Fruit fly (Drosophila melanogaster): ENCODE measurements around the gene CG6310.

CG6310 gene

DNA sequence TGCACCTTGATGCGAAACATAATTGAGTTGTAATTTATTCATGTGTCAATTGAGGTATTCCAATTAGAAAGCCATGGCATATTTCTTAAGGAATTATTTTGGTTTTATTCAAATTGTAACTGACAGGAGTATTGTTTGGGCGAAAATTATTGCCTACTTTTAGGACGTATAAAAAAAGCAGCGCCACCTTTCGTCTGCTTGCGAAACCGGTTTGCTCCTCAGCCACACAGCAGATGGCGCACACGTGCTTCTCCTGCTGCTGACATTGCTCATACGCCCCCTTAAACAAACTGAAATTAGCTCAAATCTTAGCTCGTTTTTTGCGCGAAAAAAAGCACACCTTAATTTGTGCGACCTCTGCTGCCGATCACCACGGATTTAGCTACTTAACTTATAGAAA is 21.8 kb downstream of the CG6310 start (continued):
- peak; percentile 59 for TF ChIP-seq dmrt11E (tag; optimal IDR thresholded peaks at IDR 0.05)
- TF ChIP-seq CG7556 (GFP tag; optimal IDR thresholded peaks at IDR 0.05), result no peak
- peak; percentile 82 for TF ChIP-seq CG1603 (tag; optimal IDR thresholded peaks at IDR 0.05)
- peak; percentile 55; the same call in 1 of the 2 replicates for TF ChIP-seq CG13287 (GFP tag; IDR thresholded peaks at IDR 0.05; ENCODE audit: partially characterized antibody)
- TF ChIP-seq Dp (GFP tag; optimal IDR thresholded peaks at IDR 0.05), result peak; percentile 17
- TF ChIP-seq Hand (GFP tag; optimal IDR thresholded peaks at IDR 0.05), result no peak
- TF ChIP-seq Spps (tag; optimal IDR thresholded peaks at IDR 0.05), result peak; percentile 6
- TF ChIP-seq bigmax (GFP tag; optimal IDR thresholded peaks at IDR 0.05), result no peak
- TF ChIP-seq kay (GFP tag; optimal IDR thresholded peaks at IDR 0.05), result peak; percentile 49
- peak; percentile 66; the same call in 1 of the 2 replicates for TF ChIP-seq CG14014 (GFP tag; IDR thresholded peaks at IDR 0.05)
- no peak for TF ChIP-seq hb (GFP tag; IDR thresholded peaks at IDR 0.05; ENCODE audit: partially characterized antibody)
- peak; percentile 69 for TF ChIP-seq CG3065 (GFP tag; optimal IDR thresholded peaks at IDR 0.05)
- TF ChIP-seq ash1 (GFP tag; optimal IDR thresholded peaks at IDR 0.05), result peak; percentile 24
- TF ChIP-seq insv (GFP tag; optimal IDR thresholded peaks at IDR 0.05), result peak; percentile 8 to 91
- no peak for TF ChIP-seq Kr (GFP tag; optimal IDR thresholded peaks at IDR 0.05)
- TF ChIP-seq Trl (optimal IDR thresholded peaks at IDR 0.05), result no peak
- peak; percentile 82 for TF ChIP-seq Trl (GFP tag; optimal IDR thresholded peaks at IDR 0.05)
- TF ChIP-seq CG4328 (GFP tag; optimal IDR thresholded peaks at IDR 0.05), result peak; percentile 66
- TF ChIP-seq CG8944 (GFP tag; optimal IDR thresholded peaks at IDR 0.05), result peak; percentile 86
- TF ChIP-seq vvl (GFP tag; IDR thresholded peaks at IDR 0.05), result peak; percentile 87
- peak; percentile 79 for TF ChIP-seq NfI (GFP tag; optimal IDR thresholded peaks at IDR 0.05)
- TF ChIP-seq CG10979 (tag; optimal IDR thresholded peaks at IDR 0.05), result peak; percentile 89
- peak; percentile 57 for TF ChIP-seq CG10267 (tag; optimal IDR thresholded peaks at IDR 0.05)
- TF ChIP-seq Drgx (GFP tag; IDR thresholded peaks at IDR 0.05), result peak; percentile 40; the same call in 1 of the 2 replicates
- TF ChIP-seq Optix (GFP tag; IDR thresholded peaks at IDR 0.05), result peak; percentile 74
- no peak; the same call in 1 of the 2 replicates for TF ChIP-seq CG4404 (GFP tag; IDR thresholded peaks at IDR 0.05)
- no peak for TF ChIP-seq vnd (GFP tag; IDR thresholded peaks at IDR 0.05; ENCODE audit: partially characterized antibody)
- peak; percentile 17 for TF ChIP-seq pfk (GFP tag; optimal IDR thresholded peaks at IDR 0.05)
- TF ChIP-seq odd (GFP tag; optimal IDR thresholded peaks at IDR 0.05), result peak; percentile 52
- peak; percentile 54 for TF ChIP-seq CG10462 (GFP tag; optimal IDR thresholded peaks at IDR 0.05)
- no peak for TF ChIP-seq Abd-B (GFP tag; optimal IDR thresholded peaks at IDR 0.05)
- TF ChIP-seq salm (tag; optimal IDR thresholded peaks at IDR 0.05), result no peak
- peak; percentile 36 for TF ChIP-seq Fer2 (tag; optimal IDR thresholded peaks at IDR 0.05)
- no peak for TF ChIP-seq zf30C (GFP tag; optimal IDR thresholded peaks at IDR 0.05)
- TF ChIP-seq phol (tag; optimal IDR thresholded peaks at IDR 0.05), result peak; percentile 55
- TF ChIP-seq klu (GFP tag; IDR thresholded peaks at IDR 0.05), result no peak
- TF ChIP-seq pita (GFP tag; optimal IDR thresholded peaks at IDR 0.05), result peak; percentile 26
- TF ChIP-seq MBD-R2 (GFP tag; IDR thresholded peaks at IDR 0.05), result peak; percentile 30; the same call in 1 of the 2 replicates
- peak; percentile 42; the same call in 1 of the 2 replicates for TF ChIP-seq aop (GFP tag; IDR thresholded peaks at IDR 0.05)
- TF ChIP-seq CG12942 (GFP tag; optimal IDR thresholded peaks at IDR 0.05), result peak; percentile 57
- peak; percentile 64 for TF ChIP-seq CG4854 (GFP tag; optimal IDR thresholded peaks at IDR 0.05)
- peak; percentile 53 for TF ChIP-seq Aef1 (GFP tag; IDR thresholded peaks at IDR 0.05)
- TF ChIP-seq lola (GFP tag; optimal IDR thresholded peaks at IDR 0.05), result peak in 1 of 3 experiments; percentile 39
- TF ChIP-seq cato (GFP tag; optimal IDR thresholded peaks at IDR 0.05; ENCODE audit: borderline replicate concordance), result no peak
- TF ChIP-seq CG4617 (GFP tag; optimal IDR thresholded peaks at IDR 0.05; ENCODE audit: borderline replicate concordance), result peak; percentile 45
- peak; percentile 80 for TF ChIP-seq CG32772 (GFP tag; IDR thresholded peaks at IDR 0.05)
- peak; percentile 73 for TF ChIP-seq sisA (GFP tag; IDR thresholded peaks at IDR 0.05)
- no peak for TF ChIP-seq usp (GFP tag; optimal IDR thresholded peaks at IDR 0.05)
- peak; percentile 33; the same call in 1 of the 3 replicates for TF ChIP-seq row (GFP tag; IDR thresholded peaks at IDR 0.05)
- TF ChIP-seq z (GFP tag; IDR thresholded peaks at IDR 0.05), result peak; percentile 43; the same call in 1 of the 3 replicates
